Fruit fly (Drosophila melanogaster): ENCODE results near the gene Tango14.

DNA sequence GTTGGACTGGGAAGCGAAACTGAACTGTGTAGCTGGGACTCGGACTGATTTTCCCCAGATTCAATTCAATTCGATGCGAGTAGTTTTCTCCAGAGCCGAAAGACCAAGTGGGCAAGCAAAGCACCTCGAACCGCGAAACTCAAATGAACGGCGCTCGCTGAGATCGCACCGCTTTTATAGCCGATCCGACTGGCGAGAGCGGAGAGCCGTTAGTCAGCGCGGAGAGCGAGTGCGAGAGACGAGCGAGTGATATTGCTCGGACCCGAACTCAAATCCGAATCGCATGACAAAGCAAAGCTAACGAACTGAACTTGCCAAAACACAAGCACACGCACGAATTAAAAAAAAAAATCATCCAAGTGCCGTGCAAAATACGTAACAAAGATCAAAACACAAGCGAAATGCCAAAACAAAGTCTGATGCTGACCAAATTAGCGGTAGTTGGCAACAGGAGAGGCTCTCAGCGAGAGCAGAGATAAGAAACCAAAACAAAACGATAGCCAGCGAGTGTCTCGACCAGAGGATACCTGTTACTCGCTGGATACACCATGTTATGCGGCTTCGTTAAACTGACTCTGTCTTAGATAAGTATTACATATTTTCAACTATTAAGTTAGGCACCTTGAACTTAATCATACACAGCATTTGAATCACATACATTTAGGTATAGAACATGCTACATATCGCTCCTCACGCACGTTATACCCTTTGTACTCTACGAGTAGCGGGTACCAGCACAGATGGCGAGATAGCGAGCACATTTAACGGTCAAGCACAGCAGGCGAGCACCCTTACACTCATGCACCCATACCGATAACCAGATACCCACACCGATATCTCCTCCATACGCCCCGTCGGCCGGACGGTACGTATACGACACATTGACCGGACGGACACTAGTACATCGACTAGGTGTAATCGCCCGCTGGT lies 39.3 kb upstream of the Tango14 start:
- TF ChIP-seq fd85E (GFP tag; optimal IDR thresholded peaks at IDR 0.05) (peak; percentile 24), svp (GFP tag) (peak; percentile 96), CG6854 (GFP tag; optimal IDR thresholded peaks at IDR 0.05) (no peak)
